Fruit fly (Drosophila melanogaster) whole organism, embryonic: ENCODE results near the gene GAPcenA.

Experiments used
- Aef1 ChIP-seq: fragments of 200-800 bp; sonication (Bioruptor generic); IDR thresholded peaks from 3 replicates; pipeline ENCODE4 v1.3.6; 2022; ENCODE audit warnings: missing biosample characterization, missing genetic modification characterization
- Awh ChIP-seq: fragments of 200-800 bp; sonication (Bioruptor generic); IDR thresholded peaks from 2 replicates; pipeline ENCODE4, ENCODE4 v1.3.6; 2022; ENCODE audit warnings: missing biosample characterization, missing genetic modification characterization
- B-H2 ChIP-seq: fragments of 200-800 bp; sonication (Bioruptor generic); optimal IDR thresholded peaks from 2 replicates; lab custom pipeline; 2018; ENCODE audit warnings: missing biosample characterization, mild to moderate bottlenecking, missing genetic modification characterization
- Bgb ChIP-seq: fragments of 200-800 bp; sonication (Bioruptor generic); IDR thresholded peaks from 2 replicates; pipeline ENCODE4 v1.3.6; 2022; ENCODE audit warnings: missing biosample characterization, missing genetic modification characterization; ENCODE audit not compliant: partially characterized antibody
- CG12744 ChIP-seq: fragments of 200-800 bp; sonication (Bioruptor generic); optimal IDR thresholded peaks from 2 replicates; lab custom pipeline; 2016; ENCODE audit warnings: missing biosample characterization, missing genetic modification characterization
- CG14710 ChIP-seq: fragments of 200-800 bp; sonication (Bioruptor generic); optimal IDR thresholded peaks from 3 replicates; lab custom pipeline; 2019; ENCODE audit warnings: missing biosample characterization, mild to moderate bottlenecking, missing genetic modification characterization, moderate library complexity
- CG1603 ChIP-seq: fragments of 200-800 bp; sonication (Bioruptor generic); optimal IDR thresholded peaks from 2 replicates; lab custom pipeline; 2019; ENCODE audit warnings: missing biosample characterization, mild to moderate bottlenecking, missing genetic modification characterization, moderate library complexity
- CG1647 ChIP-seq: fragments of 200-800 bp; sonication (Bioruptor generic); optimal IDR thresholded peaks from 3 replicates; lab custom pipeline; 2016; ENCODE audit warnings: missing biosample characterization, missing genetic modification characterization
- CG17385 ChIP-seq: fragments of 200-800 bp; sonication (Bioruptor generic); optimal IDR thresholded peaks from 3 replicates; lab custom pipeline; 2018; ENCODE audit warnings: missing biosample characterization, mild to moderate bottlenecking, missing genetic modification characterization
- CG2199 ChIP-seq: fragments of 200-800 bp; sonication (Bioruptor generic); IDR thresholded peaks from 3 replicates; pipeline ENCODE4 v1.3.6; 2022; ENCODE audit warnings: missing biosample characterization, missing genetic modification characterization
- CG2889 ChIP-seq: fragments of 200-800 bp; sonication (Bioruptor generic); IDR thresholded peaks from 3 replicates; pipeline ENCODE4 v1.3.6; 2022; ENCODE audit warnings: missing biosample characterization, missing genetic modification characterization
- CG6813 ChIP-seq: fragments of 200-800 bp; sonication (Bioruptor generic); optimal IDR thresholded peaks from 2 replicates; lab custom pipeline; 2017; ENCODE audit warnings: missing biosample characterization, missing genetic modification characterization, mild to moderate bottlenecking, moderate library complexity, missing genetic modification reagents
- CG7372 ChIP-seq: fragments of 200-800 bp; sonication (Bioruptor generic); IDR thresholded peaks from 2 replicates; pipeline ENCODE4 v1.3.6; 2022; ENCODE audit warnings: missing biosample characterization, missing genetic modification characterization
- CG9437 ChIP-seq: fragments of 200-800 bp; sonication (Bioruptor generic); optimal IDR thresholded peaks from 2 replicates; lab custom pipeline; 2018; ENCODE audit warnings: missing biosample characterization, mild to moderate bottlenecking, missing genetic modification characterization
- CkIIα-i1 ChIP-seq: fragments of 200-800 bp; sonication (Bioruptor generic); IDR thresholded peaks from 2 replicates; pipeline ENCODE4 v1.3.6; 2022; ENCODE audit warnings: missing biosample characterization, missing genetic modification characterization
- CrebB ChIP-seq: fragments of 200-800 bp; sonication (Bioruptor generic); optimal IDR thresholded peaks from 3 replicates; lab custom pipeline; 2018; ENCODE audit warnings: missing biosample characterization, mild to moderate bottlenecking, missing genetic modification characterization
- Drgx ChIP-seq: fragments of 200-800 bp; sonication (Bioruptor generic); IDR thresholded peaks from 2 replicates; pipeline ENCODE4 v1.3.6; 2022; ENCODE audit warnings: missing biosample characterization, missing genetic modification characterization
- Ets97D ChIP-seq: fragments of 200-800 bp; sonication (Bioruptor generic); optimal IDR thresholded peaks from 3 replicates; lab custom pipeline; 2016; ENCODE audit warnings: missing biosample characterization, missing genetic modification characterization
- HmgD ChIP-seq: fragments of 200-800 bp; sonication (Bioruptor generic); optimal IDR thresholded peaks from 3 replicates; lab custom pipeline; 2016; ENCODE audit warnings: missing biosample characterization, missing genetic modification characterization
- Hmr ChIP-seq: fragments of 200-800 bp; sonication (Bioruptor generic); optimal IDR thresholded peaks from 3 replicates; lab custom pipeline; 2017; ENCODE audit warnings: mild to moderate bottlenecking, missing biosample characterization, missing genetic modification reagents, missing genetic modification characterization
- Hr78 ChIP-seq, 2 experiments: fragments of 200-800 bp in 1 of 2; fragments of >200 bp in 1 of 2; sonication (Bioruptor generic) in 1 of 2; optimal IDR thresholded peaks; 2 replicates each; lab custom pipeline; 2017 to 2019; ENCODE audit warnings: missing biosample characterization in 2 of 2, missing genetic modification characterization in 2 of 2, mild to moderate bottlenecking in 1 of 2, moderate library complexity in 1 of 2
- Mad ChIP-seq: fragments of 200-800 bp; sonication (Bioruptor generic); optimal IDR thresholded peaks from 2 replicates; lab custom pipeline; 2016; ENCODE audit warnings: missing biosample characterization, missing genetic modification characterization
- Sox102F ChIP-seq: fragments of 200-800 bp; sonication (Bioruptor generic); optimal IDR thresholded peaks from 2 replicates; lab custom pipeline; 2018; ENCODE audit warnings: missing biosample characterization, mild to moderate bottlenecking, missing genetic modification characterization, moderate library complexity
- Tbp ChIP-seq: fragments of >200 bp; optimal IDR thresholded peaks from 2 replicates; lab custom pipeline; 2018; ENCODE audit warnings: missing biosample characterization, missing genetic modification characterization
- Xrp1 ChIP-seq: fragments of 200-800 bp; sonication (Bioruptor generic); IDR thresholded peaks from 2 replicates; pipeline ENCODE4 v1.3.6; 2022; ENCODE audit warnings: missing biosample characterization, missing genetic modification characterization
- cas ChIP-seq: fragments of 200-800 bp; sonication (Bioruptor generic); IDR thresholded peaks from 2 replicates; pipeline ENCODE4 v1.3.6; 2022; ENCODE audit warnings: missing biosample characterization, missing genetic modification characterization
- cato ChIP-seq: fragments of 200-800 bp; sonication (Bioruptor generic); optimal IDR thresholded peaks from 2 replicates; lab custom pipeline; 2016; ENCODE audit warnings: missing biosample characterization, missing genetic modification characterization, borderline replicate concordance
- chinmo ChIP-seq: fragments of 200-800 bp; sonication (Bioruptor generic); IDR thresholded peaks from 4 replicates; pipeline ENCODE4 v1.3.6; 2022; ENCODE audit warnings: missing biosample characterization, missing genetic modification characterization; ENCODE audit not compliant: partially characterized antibody
- corto ChIP-seq: fragments of 200-800 bp; sonication (Bioruptor generic); optimal IDR thresholded peaks from 2 replicates; lab custom pipeline; 2016; ENCODE audit warnings: missing biosample characterization, mild to moderate bottlenecking, missing genetic modification characterization, moderate library complexity
- exex ChIP-seq: fragments of 200-800 bp; sonication (Bioruptor generic); optimal IDR thresholded peaks from 4 replicates; lab custom pipeline; 2018; ENCODE audit warnings: missing biosample characterization, mild to moderate bottlenecking, missing genetic modification characterization, moderate library complexity
- eyg ChIP-seq: fragments of 200-800 bp; sonication (Bioruptor generic); optimal IDR thresholded peaks from 3 replicates; lab custom pipeline; 2016; ENCODE audit warnings: missing biosample characterization, missing genetic modification characterization
- gt ChIP-seq: fragments of 200-800 bp; sonication (Bioruptor generic); IDR thresholded peaks from 2 replicates; pipeline ENCODE4 v1.3.6; 2022; ENCODE audit warnings: missing biosample characterization, missing genetic modification characterization
- lola ChIP-seq, 3 experiments: fragments of >200 bp in 2 of 3; fragments of 200-800 bp in 1 of 3; sonication (Bioruptor generic) in 1 of 3; optimal IDR thresholded peaks; 2 replicates each; lab custom pipeline; 2017 to 2019; ENCODE audit warnings: missing biosample characterization in 3 of 3, missing genetic modification characterization in 3 of 3, mild to moderate bottlenecking in 1 of 3, moderate library complexity in 1 of 3
- maf-S ChIP-seq: fragments of 200-800 bp; sonication (Bioruptor generic); optimal IDR thresholded peaks from 2 replicates; lab custom pipeline; 2016; ENCODE audit warnings: missing biosample characterization, missing genetic modification characterization
- nom ChIP-seq: fragments of 200-800 bp; sonication (Bioruptor generic); optimal IDR thresholded peaks from 2 replicates; lab custom pipeline; 2017; ENCODE audit warnings: missing biosample characterization, missing genetic modification characterization, mild to moderate bottlenecking, moderate library complexity, missing genetic modification reagents
- tll ChIP-seq, 2 experiments: fragments of 200-800 bp in 1 of 2; fragments of >200 bp in 1 of 2; sonication (Bioruptor generic) in 1 of 2; optimal IDR thresholded peaks; 2 replicates each; lab custom pipeline; 2017 to 2019; ENCODE audit warnings: missing biosample characterization in 2 of 2, missing genetic modification characterization in 2 of 2, mild to moderate bottlenecking in 1 of 2, moderate library complexity in 1 of 2

The GAPcenA gene

dm6 chr3L:8328283-8328682, 18.1 kb upstream of the GAPcenA start, which contains the start of gene CG34462:
Gene CG34462, plus strand, starts transcription at chr3L:8328583.
- no peak for TF ChIP-seq eyg (GFP tag; lab: Kevin White, UChicago)
- no peak for TF ChIP-seq CG12744 (GFP tag; lab: Kevin White, UChicago)

- TF ChIP-seq chinmo (GFP tag; lab: Robert Waterston, UW) (0 out of 4 replicates have a peak, but pooled peaks have one; percentile 41), maf-S (no peak), Bgb (0 out of 2 replicates have a peak, but pooled peaks have one; percentile 25), Hmr (GFP tag; lab: Kevin White, UChicago) (no peak), lola (GFP tag; optimal IDR thresholded peaks at IDR 0.05; lab: Kevin White, UChicago) (peak in 1 of 3 experiments; percentile 76)
Observed at dm6 chr3L:8329005-8329404, 17.4 kb upstream of the GAPcenA start.

dm6 chr3L:8331414-8331813, 14.9 kb upstream of the GAPcenA start:
- TF ChIP-seq CG14710 (tag; lab: Kevin White, UChicago) = no peak
- no peak for TF ChIP-seq exex (tag; lab: Kevin White, UChicago)
- no peak for TF ChIP-seq gt (GFP tag; lab: Robert Waterston, UW)
- TF ChIP-seq nom (GFP tag; lab: Kevin White, UChicago) = no peak
- TF ChIP-seq CG2889 (GFP tag; lab: Robert Waterston, UW) = no peak
- no peak for TF ChIP-seq HmgD (GFP tag; lab: Kevin White, UChicago)
- TF ChIP-seq CG9437 (GFP tag; lab: Kevin White, UChicago) = peak; percentile 65
- no peak for TF ChIP-seq Hr78 (GFP tag; optimal IDR thresholded peaks at IDR 0.05; lab: Kevin White, UChicago)
- peak; percentile 80 for TF ChIP-seq CG7372 (GFP tag; lab: Robert Waterston, UW)
- TF ChIP-seq Tbp (GFP tag; lab: Kevin White, UChicago) = no peak
- no peak for TF ChIP-seq Xrp1 (GFP tag; lab: Robert Waterston, UW)

dm6 chr3L:8333574-8333973, 12.8 kb upstream of the GAPcenA start:
- TF ChIP-seq Drgx (GFP tag; lab: Robert Waterston, UW) = peak; percentile 29; the same call in 1 of the 2 replicates
- no peak for TF ChIP-seq Mad (GFP tag; lab: Kevin White, UChicago)
- TF ChIP-seq Ets97D = no peak
- no peak for TF ChIP-seq CG2199 (GFP tag; lab: Robert Waterston, UW)
- no peak for TF ChIP-seq cato
- no peak for TF ChIP-seq CrebB (tag; lab: Kevin White, UChicago)
- no peak for TF ChIP-seq B-H2
- TF ChIP-seq tll (GFP tag; optimal IDR thresholded peaks at IDR 0.05; lab: Kevin White, UChicago) = no peak

- no peak for TF ChIP-seq corto (GFP tag; lab: Kevin White, UChicago)
- TF ChIP-seq Aef1 (GFP tag; lab: Robert Waterston, UW) = no peak
- no peak for TF ChIP-seq CkIIα-i1 (GFP tag; lab: Robert Waterston, UW)
- no peak for TF ChIP-seq CG17385 (GFP tag; lab: Kevin White, UChicago)
- no peak for TF ChIP-seq CG1647
- no peak for TF ChIP-seq CG6813
- TF ChIP-seq Sox102F (GFP tag; lab: Kevin White, UChicago) = peak; percentile 16
- TF ChIP-seq CG1603 = peak; percentile 13
- no peak for TF ChIP-seq Awh (GFP tag; lab: Robert Waterston, UW)
- no peak for TF ChIP-seq cas (GFP tag; lab: Robert Waterston, UW)
Observed at dm6 chr3L:8334338-8334737, 12.0 kb upstream of the GAPcenA start.
